Fruit fly (Drosophila melanogaster) whole organism, embryonic: ENCODE data around the gene Kr-h1.

Source experiments
- B-H2 ChIP-seq: fragments of 200-800 bp; sonication (Bioruptor generic); optimal IDR thresholded peaks from 2 replicates; lab custom pipeline; 2018; ENCODE audit warnings: missing biosample characterization, mild to moderate bottlenecking, missing genetic modification characterization
- CG10209 ChIP-seq: fragments of 200-800 bp; sonication (Bioruptor generic); optimal IDR thresholded peaks from 3 replicates; lab custom pipeline; 2017; ENCODE audit warnings: missing biosample characterization, mild to moderate bottlenecking, missing genetic modification characterization, missing genetic modification reagents
- CG10979 ChIP-seq: fragments of 200-800 bp; sonication (Bioruptor generic); optimal IDR thresholded peaks from 2 replicates; lab custom pipeline; 2018; ENCODE audit warnings: missing biosample characterization, mild to moderate bottlenecking, missing genetic modification characterization, moderate library complexity
- CG12299 ChIP-seq: fragments of 200-800 bp; sonication (Bioruptor generic); optimal IDR thresholded peaks from 2 replicates; lab custom pipeline; 2018; ENCODE audit warnings: missing biosample characterization, mild to moderate bottlenecking, missing genetic modification characterization
- CG1233 ChIP-seq: fragments of 200-800 bp; sonication (Bioruptor generic); optimal IDR thresholded peaks from 4 replicates; lab custom pipeline; 2018; ENCODE audit warnings: missing biosample characterization, mild to moderate bottlenecking, missing genetic modification characterization
- CG12769 ChIP-seq: fragments of 200-800 bp; sonication (Bioruptor generic); optimal IDR thresholded peaks from 2 replicates; lab custom pipeline; 2019; ENCODE audit warnings: missing biosample characterization, mild to moderate bottlenecking, missing genetic modification characterization, moderate library complexity
- CG17385 ChIP-seq: fragments of 200-800 bp; sonication (Bioruptor generic); optimal IDR thresholded peaks from 3 replicates; lab custom pipeline; 2018; ENCODE audit warnings: missing biosample characterization, mild to moderate bottlenecking, missing genetic modification characterization
- CG17568 ChIP-seq: fragments of 200-800 bp; sonication (Bioruptor generic); optimal IDR thresholded peaks from 2 replicates; lab custom pipeline; 2018; ENCODE audit warnings: missing biosample characterization, mild to moderate bottlenecking, missing genetic modification characterization, moderate library complexity
- CG18476 ChIP-seq: fragments of 200-800 bp; sonication (Bioruptor generic); optimal IDR thresholded peaks from 2 replicates; lab custom pipeline; 2016; ENCODE audit warnings: missing biosample characterization, mild to moderate bottlenecking, missing genetic modification characterization
- CG34422 ChIP-seq: fragments of 200-800 bp; sonication (Bioruptor generic); IDR thresholded peaks from 3 replicates; pipeline ENCODE4 v1.3.6; 2022; ENCODE audit warnings: missing biosample characterization, missing genetic modification characterization
- CG42726 ChIP-seq: fragments of 200-800 bp; sonication (Bioruptor generic); IDR thresholded peaks from 2 replicates; pipeline ENCODE4 v1.3.6; 2022; ENCODE audit warnings: missing biosample characterization, missing genetic modification characterization; ENCODE audit not compliant: partially characterized antibody
- CG5180 ChIP-seq: fragments of 200-800 bp; sonication (Bioruptor generic); optimal IDR thresholded peaks from 3 replicates; lab custom pipeline; 2017; ENCODE audit warnings: missing biosample characterization, missing genetic modification characterization, mild to moderate bottlenecking, moderate library complexity, missing genetic modification reagents
- CG6254 ChIP-seq: fragments of 200-800 bp; sonication (Bioruptor generic); optimal IDR thresholded peaks from 3 replicates; lab custom pipeline; 2017; ENCODE audit warnings: mild to moderate bottlenecking, missing biosample characterization, missing genetic modification reagents, missing genetic modification characterization
- CG6813 ChIP-seq: fragments of 200-800 bp; sonication (Bioruptor generic); optimal IDR thresholded peaks from 2 replicates; lab custom pipeline; 2017; ENCODE audit warnings: missing biosample characterization, missing genetic modification characterization, mild to moderate bottlenecking, moderate library complexity, missing genetic modification reagents
- CG7839 ChIP-seq: fragments of 200-800 bp; sonication (Bioruptor generic); optimal IDR thresholded peaks from 3 replicates; lab custom pipeline; 2018; ENCODE audit warnings: missing biosample characterization, mild to moderate bottlenecking, missing genetic modification characterization, moderate library complexity
- CG9609 ChIP-seq: fragments of 200-800 bp; sonication (Bioruptor generic); optimal IDR thresholded peaks from 3 replicates; lab custom pipeline; 2016; ENCODE audit warnings: missing biosample characterization, missing genetic modification characterization
- CG9817 ChIP-seq: fragments of 200-800 bp; sonication (Bioruptor generic); optimal IDR thresholded peaks from 2 replicates; lab custom pipeline; 2018; ENCODE audit warnings: missing biosample characterization, mild to moderate bottlenecking, missing genetic modification characterization, moderate library complexity
- Dref ChIP-seq: fragments of 200-800 bp; sonication (Bioruptor generic); IDR thresholded peaks from 2 replicates; pipeline ENCODE4 v1.3.6; 2022; ENCODE audit warnings: missing biosample characterization, missing genetic modification characterization
- Ets65A ChIP-seq: fragments of 200-800 bp; sonication (Bioruptor generic); peaks from one replicate; lab custom pipeline; 2016; ENCODE audit warnings: missing biosample characterization, missing genetic modification characterization
- Fer2 ChIP-seq: fragments of 200-800 bp; sonication (Bioruptor generic); optimal IDR thresholded peaks from 2 replicates; lab custom pipeline; 2018; ENCODE audit warnings: missing biosample characterization, mild to moderate bottlenecking, missing genetic modification characterization, moderate library complexity
- H2.0 ChIP-seq: fragments of 200-800 bp; sonication (Bioruptor generic); IDR thresholded peaks from 2 replicates; pipeline ENCODE4 v1.3.6; 2022; ENCODE audit warnings: missing biosample characterization, missing genetic modification characterization
- HHEX ChIP-seq: fragments of 200-800 bp; sonication (Bioruptor generic); optimal IDR thresholded peaks from 3 replicates; lab custom pipeline; 2017; ENCODE audit warnings: missing biosample characterization, mild to moderate bottlenecking, missing genetic modification characterization, missing genetic modification reagents
- Jarid2 ChIP-seq: fragments of 200-800 bp; sonication (Bioruptor generic); optimal IDR thresholded peaks from 3 replicates; lab custom pipeline; 2017; ENCODE audit warnings: mild to moderate bottlenecking, missing biosample characterization, missing genetic modification reagents, missing genetic modification characterization
- MESR4 ChIP-seq: fragments of 200-800 bp; sonication (Bioruptor generic); optimal IDR thresholded peaks from 2 replicates; lab custom pipeline; 2018; ENCODE audit warnings: missing biosample characterization, mild to moderate bottlenecking, missing genetic modification characterization, moderate library complexity
- MTF-1 ChIP-seq: fragments of 200-800 bp; sonication (Bioruptor generic); optimal IDR thresholded peaks from 2 replicates; lab custom pipeline; 2018; ENCODE audit warnings: missing biosample characterization, mild to moderate bottlenecking, missing genetic modification characterization, borderline replicate concordance
- Med ChIP-seq: fragments of 200-800 bp; sonication (Bioruptor generic); peaks from one replicate; lab custom pipeline; 2016; ENCODE audit warnings: missing biosample characterization, missing genetic modification characterization, mild to moderate bottlenecking, inconsistent platforms, moderate library complexity
- Myb ChIP-seq: fragments of 200-800 bp; sonication (Bioruptor generic); optimal IDR thresholded peaks from 2 replicates; lab custom pipeline; 2016; ENCODE audit warnings: missing biosample characterization, missing genetic modification characterization
- Pdp1 ChIP-seq, 2 experiments: fragments of 200-800 bp; sonication (Bioruptor generic); optimal IDR thresholded peaks; 3 replicates each; lab custom pipeline; 2016; ENCODE audit warnings: missing biosample characterization in 2 of 2, missing genetic modification characterization in 2 of 2, mild to moderate bottlenecking in 1 of 2, moderate library complexity in 1 of 2
- Sin3A ChIP-seq: fragments of >200 bp; optimal IDR thresholded peaks from 2 replicates; lab custom pipeline; 2018
- Taf1 ChIP-seq: fragments of 200-800 bp; sonication (Bioruptor generic); IDR thresholded peaks from 2 replicates; pipeline ENCODE4 v1.3.6; 2022; ENCODE audit warnings: missing biosample characterization, missing genetic modification characterization
- Xbp1 ChIP-seq: fragments of 200-800 bp; sonication (Bioruptor generic); optimal IDR thresholded peaks from 3 replicates; lab custom pipeline; 2016; ENCODE audit warnings: missing biosample characterization, mild to moderate bottlenecking, missing genetic modification characterization
- Xrp1 ChIP-seq: fragments of 200-800 bp; sonication (Bioruptor generic); IDR thresholded peaks from 2 replicates; pipeline ENCODE4 v1.3.6; 2022; ENCODE audit warnings: missing biosample characterization, missing genetic modification characterization
- YL-1 ChIP-seq: fragments of 200-800 bp; sonication (Bioruptor generic); optimal IDR thresholded peaks from 3 replicates; lab custom pipeline; 2017; ENCODE audit warnings: missing biosample characterization, mild to moderate bottlenecking, missing genetic modification characterization
- al ChIP-seq: fragments of 200-800 bp; sonication (Bioruptor generic); IDR thresholded peaks from 2 replicates; pipeline ENCODE4 v1.3.6; 2022; ENCODE audit warnings: missing biosample characterization, missing genetic modification characterization
- ara ChIP-seq: fragments of 200-800 bp; sonication (Bioruptor generic); IDR thresholded peaks from 2 replicates; pipeline ENCODE4 v1.3.6; 2022; ENCODE audit warnings: missing biosample characterization, missing genetic modification characterization
- corto ChIP-seq: fragments of 200-800 bp; sonication (Bioruptor generic); optimal IDR thresholded peaks from 2 replicates; lab custom pipeline; 2016; ENCODE audit warnings: missing biosample characterization, mild to moderate bottlenecking, missing genetic modification characterization, moderate library complexity
- dysf ChIP-seq: fragments of 200-800 bp; sonication (Bioruptor generic); IDR thresholded peaks from 3 replicates; pipeline ENCODE4 v1.3.6; 2022; ENCODE audit warnings: missing biosample characterization, missing genetic modification characterization
- fd64A ChIP-seq: fragments of 200-800 bp; sonication (Bioruptor generic); optimal IDR thresholded peaks from 3 replicates; lab custom pipeline; 2018; ENCODE audit warnings: missing biosample characterization, mild to moderate bottlenecking, missing genetic modification characterization
- gce ChIP-seq: fragments of 200-800 bp; sonication (Bioruptor generic); IDR thresholded peaks from 3 replicates; pipeline ENCODE4 v1.3.6; 2022; ENCODE audit warnings: missing biosample characterization, missing genetic modification characterization
- grn ChIP-seq: fragments of 200-800 bp; sonication (Bioruptor generic); optimal IDR thresholded peaks from 3 replicates; lab custom pipeline; 2017; ENCODE audit warnings: missing biosample characterization, missing genetic modification characterization
- hb ChIP-seq: fragments of 200-800 bp; sonication (Bioruptor generic); IDR thresholded peaks from 3 replicates; pipeline ENCODE4 v1.3.6; 2022; ENCODE audit warnings: missing biosample characterization, missing genetic modification characterization; ENCODE audit not compliant: partially characterized antibody
- sc ChIP-seq, 3 experiments: fragments of >200 bp in 2 of 3; fragments of 200-800 bp in 1 of 3; sonication (Bioruptor generic) in 1 of 3; optimal IDR thresholded peaks; 2 replicates in 2 of 3; 3 replicates in 1 of 3; lab custom pipeline; 2017; ENCODE audit warnings: mild to moderate bottlenecking in 1 of 3, missing biosample characterization in 1 of 3, missing genetic modification characterization in 1 of 3, missing genetic modification reagents in 1 of 3
- slbo ChIP-seq: fragments of 200-800 bp; sonication (Bioruptor generic); IDR thresholded peaks from 2 replicates; pipeline ENCODE4 v1.3.6; 2022; ENCODE audit warnings: missing biosample characterization, missing genetic modification characterization
- slou ChIP-seq: fragments of 200-800 bp; sonication (Bioruptor generic); optimal IDR thresholded peaks from 3 replicates; lab custom pipeline; 2016; ENCODE audit warnings: missing biosample characterization, missing genetic modification characterization
- slp2 ChIP-seq: fragments of 200-800 bp; sonication (Bioruptor generic); optimal IDR thresholded peaks from 2 replicates; lab custom pipeline; 2016; ENCODE audit warnings: missing biosample characterization, missing genetic modification characterization
- vnd ChIP-seq: fragments of 200-800 bp; sonication (Bioruptor generic); IDR thresholded peaks from 3 replicates; pipeline ENCODE4 v1.3.6; 2022; ENCODE audit warnings: missing biosample characterization, missing genetic modification characterization; ENCODE audit not compliant: partially characterized antibody
- zen2 ChIP-seq: fragments of 200-800 bp; sonication (Bioruptor generic); IDR thresholded peaks from 3 replicates; pipeline ENCODE4 v1.3.6; 2022; ENCODE audit warnings: missing biosample characterization, missing genetic modification characterization; ENCODE audit not compliant: partially characterized antibody
- zfh2 ChIP-seq: fragments of 200-800 bp; sonication (Bioruptor generic); optimal IDR thresholded peaks from 2 replicates; lab custom pipeline; 2016; ENCODE audit warnings: missing biosample characterization, missing genetic modification characterization

Kr-h1 gene

DNA sequence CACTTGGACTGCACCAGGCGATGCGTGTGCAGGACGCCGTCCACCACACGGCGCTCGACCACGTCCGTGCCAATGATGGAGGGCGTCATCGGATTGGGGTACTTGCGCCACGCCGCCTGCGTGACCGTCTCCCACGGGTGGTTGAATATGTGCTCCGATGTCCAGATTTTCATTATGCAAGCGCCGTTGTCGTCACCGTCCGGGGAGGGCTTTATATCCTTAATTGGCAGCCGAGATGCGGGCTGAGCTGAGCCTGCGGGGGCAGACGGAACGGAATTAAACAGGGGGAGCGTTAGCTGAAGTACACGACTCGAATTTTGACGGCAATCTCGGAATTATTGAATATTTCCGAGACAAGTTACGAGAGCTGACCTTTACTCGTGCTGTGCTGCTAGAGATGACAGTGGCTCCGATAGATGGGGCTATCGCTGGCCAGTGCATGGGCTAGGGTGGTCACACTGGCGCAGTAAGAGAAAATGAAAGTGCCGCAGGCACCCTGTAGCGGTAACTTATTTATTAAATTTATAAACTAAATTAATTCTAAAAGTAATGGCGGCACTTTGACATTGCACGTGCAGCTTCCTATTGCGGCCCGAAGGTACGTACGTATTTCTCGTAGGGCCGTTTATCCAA, 34.8 kb upstream of the Kr-h1 start, which contains the start of gene IPIP:
Gene IPIP (plus strand): TSS at position 475 of the 633 bp plus-strand sequence.
- peak; percentile 34 for TF ChIP-seq Sin3A (lab: Kevin White, UChicago)
- peak; percentile 32; the same call in 1 of the 2 replicates for TF ChIP-seq ara (GFP tag; lab: Robert Waterston, UW)
- no peak for TF ChIP-seq slou
- peak; percentile 73 for TF ChIP-seq vnd
- no peak for TF ChIP-seq CG12299 (tag; lab: Kevin White, UChicago)
- TF ChIP-seq CG18476 (GFP tag; lab: Kevin White, UChicago), result no peak
- TF ChIP-seq CG17568 (GFP tag; lab: Kevin White, UChicago), result no peak
- TF ChIP-seq CG17385 (GFP tag; lab: Kevin White, UChicago), result peak; percentile 22
- peak; percentile 32 for TF ChIP-seq CG9817 (tag; lab: Kevin White, UChicago)
- peak; percentile 48 for TF ChIP-seq CG10209
- no peak for TF ChIP-seq Jarid2 (GFP tag; lab: Kevin White, UChicago)
- TF ChIP-seq zfh2 (GFP tag; lab: Kevin White, UChicago), result peak; percentile 9
- TF ChIP-seq CG5180, result no peak
- no peak for TF ChIP-seq corto (GFP tag; lab: Kevin White, UChicago)
- TF ChIP-seq CG42726 (GFP tag; lab: Robert Waterston, UW), result peak; percentile 93
- no peak for TF ChIP-seq Taf1 (GFP tag; lab: Robert Waterston, UW)
- TF ChIP-seq MESR4 (GFP tag; lab: Kevin White, UChicago), result peak; percentile 91
- peak; percentile 67; the same call in 1 of the 3 replicates for TF ChIP-seq CG34422
- TF ChIP-seq Xbp1 (GFP tag; lab: Kevin White, UChicago), result peak; percentile 47
- peak in 1 of 2 experiments; percentile 98 for TF ChIP-seq Pdp1 (GFP tag; optimal IDR thresholded peaks at IDR 0.05; lab: Kevin White, UChicago)
- TF ChIP-seq YL-1 (GFP tag; lab: Kevin White, UChicago), result peak; percentile 88
- TF ChIP-seq Fer2 (tag; lab: Kevin White, UChicago), result no peak
- peak; percentile 91 for TF ChIP-seq Med (GFP tag; lab: Kevin White, UChicago)
- TF ChIP-seq Dref (GFP tag; lab: Robert Waterston, UW), result peak; percentile 79
- TF ChIP-seq B-H2 (GFP tag; lab: Kevin White, UChicago), result peak; percentile 69
- no peak for TF ChIP-seq H2.0 (GFP tag; lab: Robert Waterston, UW)
- no peak for TF ChIP-seq CG7839 (tag; lab: Kevin White, UChicago)
- no peak for TF ChIP-seq slp2 (GFP tag; lab: Kevin White, UChicago)
- TF ChIP-seq grn (GFP tag; lab: Kevin White, UChicago), result no peak
- TF ChIP-seq CG6254 (GFP tag; lab: Kevin White, UChicago), result peak; percentile 100
- peak; percentile 66 for TF ChIP-seq slbo
- TF ChIP-seq Myb (GFP tag; lab: Kevin White, UChicago), result no peak
- TF ChIP-seq dysf (GFP tag; lab: Robert Waterston, UW), result 0 out of 3 replicates have a peak, but pooled peaks have one; percentile 1
- no peak for TF ChIP-seq CG6813 (GFP tag; lab: Kevin White, UChicago)
- TF ChIP-seq CG10979 (tag; lab: Kevin White, UChicago), result peak; percentile 0
- TF ChIP-seq al (GFP tag; lab: Robert Waterston, UW), result 0 out of 2 replicates have a peak, but pooled peaks have one; percentile 8
- no peak for TF ChIP-seq gce
- peak; percentile 53 for TF ChIP-seq CG1233 (GFP tag; lab: Kevin White, UChicago)
- TF ChIP-seq HHEX (GFP tag; lab: Kevin White, UChicago), result no peak
- TF ChIP-seq CG9609, result no peak
- no peak for TF ChIP-seq Xrp1 (GFP tag; lab: Robert Waterston, UW)
- TF ChIP-seq hb (GFP tag; lab: Robert Waterston, UW), result peak; percentile 83
- no peak for TF ChIP-seq sc (optimal IDR thresholded peaks at IDR 0.05; lab: Kevin White, UChicago)
- no peak for TF ChIP-seq sc (GFP tag; optimal IDR thresholded peaks at IDR 0.05; lab: Kevin White, UChicago)
- peak; percentile 31 for TF ChIP-seq CG12769 (tag; lab: Kevin White, UChicago)
- TF ChIP-seq Ets65A (GFP tag; lab: Kevin White, UChicago), result peak; percentile 95
- peak; percentile 54; the same call in 1 of the 3 replicates for TF ChIP-seq zen2 (GFP tag; lab: Robert Waterston, UW)
- TF ChIP-seq fd64A, result no peak
- peak; percentile 29 for TF ChIP-seq MTF-1
